Worm (Caenorhabditis elegans): ENCODE data around the gene irld-45.

DNA sequence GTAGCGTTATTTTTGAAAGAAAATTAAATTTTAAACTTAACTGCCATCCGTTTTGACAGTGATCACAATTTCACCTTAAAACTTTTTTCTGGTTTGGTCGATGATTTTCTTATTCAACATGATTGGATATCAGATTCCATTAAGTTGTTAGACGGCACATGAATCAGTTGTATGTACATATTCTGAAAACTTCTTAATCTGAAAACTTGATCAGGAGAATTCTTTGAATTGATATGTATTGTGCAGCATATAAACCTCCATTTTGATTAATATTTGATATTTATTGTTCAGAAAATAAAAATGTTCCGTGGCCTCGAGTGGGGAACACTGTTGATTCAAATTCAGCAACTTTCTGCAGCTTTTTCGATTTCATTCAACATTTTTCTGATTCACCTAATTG is 8.1 kb upstream of the irld-45 start, which contains the start of gene str-221:
- TF ChIP-seq snpc-1.2 (GFP tag; IDR thresholded peaks at IDR 0.05), result no peak
- no peak for TF ChIP-seq zfp-2 (tag; optimal IDR thresholded peaks at IDR 0.05)
- no peak for TF ChIP-seq F49E8.2 (tag; optimal IDR thresholded peaks at IDR 0.05; ENCODE audit: borderline replicate concordance)
- TF ChIP-seq unc-62 (GFP tag; optimal IDR thresholded peaks at IDR 0.05 in 1 of 2), result no peak
- no peak for TF ChIP-seq unc-62 (tag; optimal IDR thresholded peaks at IDR 0.05)
- no peak for TF ChIP-seq T20F7.1 (GFP tag; optimal IDR thresholded peaks at IDR 0.05)
- TF ChIP-seq nhr-41 (GFP tag; IDR thresholded peaks at IDR 0.05), result no peak
- no peak for TF ChIP-seq pha-4 (GFP tag; IDR thresholded peaks at IDR 0.05)
- no peak for TF ChIP-seq pha-4 (tag; optimal IDR thresholded peaks at IDR 0.05)
- TF ChIP-seq aly-2 (tag; optimal IDR thresholded peaks at IDR 0.05), result no peak
- no peak for TF ChIP-seq pqm-1 (tag; optimal IDR thresholded peaks at IDR 0.05)
- no peak for TF ChIP-seq lin-13 (GFP tag; optimal IDR thresholded peaks at IDR 0.05)
- no peak for TF ChIP-seq egl-27 (tag; optimal IDR thresholded peaks at IDR 0.05)
- no peak for TF ChIP-seq fkh-10 (GFP tag; optimal IDR thresholded peaks at IDR 0.05)
- no peak for TF ChIP-seq mxl-2 (GFP tag; conservative IDR thresholded peaks at IDR 0.05)

All from whole organism, L4 larva.